Worm (Caenorhabditis elegans) whole organism, L1 larva: ENCODE results near the gene dsl-5.

Experiments
- ama-1 ChIP-seq: fragments of 150-350 bp; optimal IDR thresholded peaks from 2 replicates; lab custom pipeline; 2014
- hlh-4 ChIP-seq: sonication (generic microtip); optimal IDR thresholded peaks from 2 replicates; lab custom pipeline; 2016; ENCODE audit warnings: mild to moderate bottlenecking, missing genetic modification characterization, missing compliant biosample characterization
- lin-14 ChIP-seq: fragments of 200-800 bp; sonication (Bioruptor generic); optimal IDR thresholded peaks from 2 replicates; lab custom pipeline; 2018; ENCODE audit warnings: mild to moderate bottlenecking, missing genetic modification characterization, moderate library complexity, missing compliant biosample characterization
- lin-35 ChIP-seq, 2 experiments: fragments of 150-350 bp; optimal IDR thresholded peaks; 2 replicates each; lab custom pipeline; 2014; ENCODE audit warnings: missing biosample characterization in 2 of 2, missing genetic modification characterization in 2 of 2, missing genetic modification reagents in 2 of 2
- lin-39 ChIP-seq: fragments of 150-350 bp; optimal IDR thresholded peaks from 2 replicates; lab custom pipeline; 2014; ENCODE audit warnings: missing biosample characterization, missing genetic modification reagents, missing genetic modification characterization
- mep-1 ChIP-seq: fragments of 150-350 bp; optimal IDR thresholded peaks from 2 replicates; lab custom pipeline; 2014; ENCODE audit warnings: missing biosample characterization, missing genetic modification characterization
- nhr-11 ChIP-seq: fragments of 150-350 bp; optimal IDR thresholded peaks from 2 replicates; lab custom pipeline; 2014; ENCODE audit warnings: missing biosample characterization, missing genetic modification characterization
- nhr-90 ChIP-seq: sonication (generic microtip); optimal IDR thresholded peaks from 2 replicates; lab custom pipeline; 2016; ENCODE audit warnings: mild to moderate bottlenecking, missing genetic modification characterization, missing compliant biosample characterization; ENCODE audit not compliant: poor library complexity
- snpc-4 ChIP-seq: fragments of 150-350 bp; optimal IDR thresholded peaks from 2 replicates; lab custom pipeline; 2014; ENCODE audit warnings: missing biosample characterization, missing genetic modification characterization
- snu-23 ChIP-seq: sonication (generic microtip); optimal IDR thresholded peaks from 2 replicates; lab custom pipeline; 2016; ENCODE audit warnings: missing genetic modification characterization, missing compliant biosample characterization
- unc-62 ChIP-seq: fragments of 150-350 bp; optimal IDR thresholded peaks from 2 replicates; lab custom pipeline; 2014; ENCODE audit warnings: missing biosample characterization, missing genetic modification reagents, missing genetic modification characterization
- vab-15 ChIP-seq: sonication (generic microtip); optimal IDR thresholded peaks from 2 replicates; lab custom pipeline; 2017; ENCODE audit warnings: missing genotype, mild to moderate bottlenecking, missing genetic modification characterization, missing compliant biosample characterization
- xbp-1 ChIP-seq: sonication (generic microtip); optimal IDR thresholded peaks from 2 replicates; lab custom pipeline; 2016; ENCODE audit warnings: missing genetic modification characterization, missing compliant biosample characterization

ce11 chrIV:11650344-11650743 lies 29.5 kb upstream of the dsl-5 start:
- TF ChIP-seq snpc-4 (no peak), lin-14 (GFP tag; lab: Kevin White, UChicago) (no peak), lin-35 (GFP tag; optimal IDR thresholded peaks at IDR 0.05; lab: Kevin White, UChicago) (no peak), hlh-4 (tag; lab: Kevin White, UChicago) (no peak), unc-62 (no peak), nhr-11 (no peak), ama-1 (lab: Kevin White, UChicago) (no peak), vab-15 (tag; lab: Kevin White, UChicago) (no peak), nhr-90 (tag; lab: Kevin White, UChicago) (no peak), mep-1 (tag; lab: Kevin White, UChicago) (no peak), xbp-1 (tag; lab: Kevin White, UChicago) (no peak), lin-39 (tag; lab: Kevin White, UChicago) (no peak), snu-23 (GFP tag; lab: Kevin White, UChicago) (no peak)
